Fruit fly (Drosophila melanogaster): ENCODE data around the gene sesB.

Gene sesB

dm6 chrX:10773562-10773961 is 13.2 kb downstream of the sesB start (continued):
- TF ChIP-seq CG8119 (GFP tag; IDR thresholded peaks at IDR 0.05) (0 out of 3 replicates have a peak, but pooled peaks have one; percentile 20), CG8319 (GFP tag; optimal IDR thresholded peaks at IDR 0.05) (no peak), CG6792 (GFP tag; optimal IDR thresholded peaks at IDR 0.05) (no peak), Lpt (GFP tag; optimal IDR thresholded peaks at IDR 0.05) (no peak), CG6854 (GFP tag; optimal IDR thresholded peaks at IDR 0.05) (no peak), Blimp-1 (GFP tag; optimal IDR thresholded peaks at IDR 0.05) (no peak), topi (GFP tag; optimal IDR thresholded peaks at IDR 0.05) (no peak), esn (GFP tag; optimal IDR thresholded peaks at IDR 0.05) (no peak), eg (GFP tag; IDR thresholded peaks at IDR 0.05) (no peak), CG3919 (GFP tag; optimal IDR thresholded peaks at IDR 0.05) (peak; percentile 8)

dm6 chrX:10772634-10773033 is 14.1 kb downstream of the sesB start:
- TF ChIP-seq Eip78C (GFP tag) (peak; percentile 60), pdm3 (GFP tag; optimal IDR thresholded peaks at IDR 0.05) (no peak), CG11294 (GFP tag; IDR thresholded peaks at IDR 0.05) (no peak)

- TF ChIP-seq acj6 (GFP tag; optimal IDR thresholded peaks at IDR 0.05): peak; percentile 80
- TF ChIP-seq ss (GFP tag; optimal IDR thresholded peaks at IDR 0.05): peak; percentile 78 to 88
- TF ChIP-seq CG9139 (GFP tag; optimal IDR thresholded peaks at IDR 0.05): peak; percentile 72
- peak; percentile 63 for TF ChIP-seq Sox102F (GFP tag; optimal IDR thresholded peaks at IDR 0.05)
- no peak for TF ChIP-seq Hr38 (GFP tag; optimal IDR thresholded peaks at IDR 0.05)
- peak; percentile 85 for TF ChIP-seq CG6163 (GFP tag; IDR thresholded peaks at IDR 0.05)
- peak; percentile 87 for TF ChIP-seq achi (GFP tag; optimal IDR thresholded peaks at IDR 0.05)
- TF ChIP-seq CG6276 (GFP tag; optimal IDR thresholded peaks at IDR 0.05): peak; percentile 87
- peak; percentile 72 for TF ChIP-seq CG8632 (GFP tag; optimal IDR thresholded peaks at IDR 0.05)
- peak; percentile 75 for TF ChIP-seq Eip75B (GFP tag; optimal IDR thresholded peaks at IDR 0.05)
- peak; percentile 44 for TF ChIP-seq CG31627 (GFP tag; optimal IDR thresholded peaks at IDR 0.05)
- TF ChIP-seq dsx (GFP tag; optimal IDR thresholded peaks at IDR 0.05; ENCODE audit: poor library complexity, severe bottlenecking): peak; percentile 92
- TF ChIP-seq CG15336 (GFP tag; IDR thresholded peaks at IDR 0.05): peak; percentile 86
- peak; percentile 19 for TF ChIP-seq Blimp-1 (GFP tag; optimal IDR thresholded peaks at IDR 0.05)
- TF ChIP-seq salr (GFP tag; optimal IDR thresholded peaks at IDR 0.05): peak; percentile 68 to 87
- TF ChIP-seq fd59A (GFP tag; optimal IDR thresholded peaks at IDR 0.05): peak; percentile 73
- peak; percentile 34 for TF ChIP-seq vri (GFP tag; optimal IDR thresholded peaks at IDR 0.05)
- TF ChIP-seq cyc (GFP tag; optimal IDR thresholded peaks at IDR 0.05): peak; percentile 44
- TF ChIP-seq CG7368 (GFP tag; optimal IDR thresholded peaks at IDR 0.05): peak; percentile 55
- peak; percentile 55 for TF ChIP-seq CG16779 (tag; optimal IDR thresholded peaks at IDR 0.05)
- TF ChIP-seq lz (GFP tag; optimal IDR thresholded peaks at IDR 0.05): peak; percentile 67
- TF ChIP-seq CG3032 (tag; optimal IDR thresholded peaks at IDR 0.05): peak; percentile 85
- TF ChIP-seq CG11762 (GFP tag; optimal IDR thresholded peaks at IDR 0.05; ENCODE audit: insufficient read depth): peak; percentile 44
- peak; percentile 26 for TF ChIP-seq CG11902 (GFP tag; optimal IDR thresholded peaks at IDR 0.05)
- TF ChIP-seq CG8119 (GFP tag; IDR thresholded peaks at IDR 0.05): peak; percentile 90; the same call in 2 of the 3 replicates
- peak; percentile 42 for TF ChIP-seq fd85E (GFP tag; optimal IDR thresholded peaks at IDR 0.05)
- peak; percentile 75 for TF ChIP-seq dac (GFP tag; optimal IDR thresholded peaks at IDR 0.05)
- peak; percentile 87 for TF ChIP-seq Lpt (GFP tag; optimal IDR thresholded peaks at IDR 0.05)
- TF ChIP-seq CG10669 (GFP tag; optimal IDR thresholded peaks at IDR 0.05): peak; percentile 79
- peak; percentile 66 for TF ChIP-seq topi (GFP tag; optimal IDR thresholded peaks at IDR 0.05)
- TF ChIP-seq fkh (GFP tag; optimal IDR thresholded peaks at IDR 0.05): no peak
- peak; percentile 83 for TF ChIP-seq pdm3 (GFP tag; optimal IDR thresholded peaks at IDR 0.05)
- TF ChIP-seq CG11294 (GFP tag; IDR thresholded peaks at IDR 0.05): peak; percentile 36; the same call in 1 of the 2 replicates
- TF ChIP-seq Sox15 (GFP tag; optimal IDR thresholded peaks at IDR 0.05): peak; percentile 55
- TF ChIP-seq CG4318 (GFP tag; optimal IDR thresholded peaks at IDR 0.05): peak; percentile 77
- TF ChIP-seq Met (GFP tag; optimal IDR thresholded peaks at IDR 0.05): peak; percentile 64
- TF ChIP-seq Eip78C (GFP tag): peak; percentile 92
- peak; percentile 90 for TF ChIP-seq CG32006 (GFP tag; optimal IDR thresholded peaks at IDR 0.05)
- peak; percentile 82 for TF ChIP-seq net (GFP tag; optimal IDR thresholded peaks at IDR 0.05)
- TF ChIP-seq CG3919 (GFP tag; optimal IDR thresholded peaks at IDR 0.05): peak; percentile 82
Measured at dm6 chrX:10771856-10772592, 14.7 kb downstream of the sesB start, which contains the start of gene CG15211. CG15211 (plus strand) TSS chrX:10772541.
